Fruit fly (Drosophila melanogaster) whole organism, embryonic: ENCODE measurements around the gene AP-1mu.
A peak's percentile ranks its signal among the peaks of the same experiment; 100 is the strongest.

ENCODE experiments used
- Blimp-1 ChIP-seq: fragments of 200-800 bp; sonication (Bioruptor generic); optimal IDR thresholded peaks from 3 replicates; lab custom pipeline; 2018; ENCODE audit warnings: missing biosample characterization, missing genetic modification characterization, mild to moderate bottlenecking, moderate library complexity, missing genetic modification reagents
- CG10267 ChIP-seq: fragments of 200-800 bp; sonication (Bioruptor generic); optimal IDR thresholded peaks from 2 replicates; lab custom pipeline; 2018; ENCODE audit warnings: missing biosample characterization, mild to moderate bottlenecking, missing genetic modification characterization, moderate library complexity
- CG10274 ChIP-seq: fragments of 200-800 bp; sonication (Bioruptor generic); optimal IDR thresholded peaks from 3 replicates; lab custom pipeline; 2017; ENCODE audit warnings: missing biosample characterization, mild to moderate bottlenecking, missing genetic modification characterization
- CG10431 ChIP-seq: fragments of 200-800 bp; sonication (Bioruptor generic); optimal IDR thresholded peaks from 3 replicates; lab custom pipeline; 2018; ENCODE audit warnings: missing biosample characterization, mild to moderate bottlenecking, missing genetic modification characterization
- CG14014 ChIP-seq: fragments of 200-800 bp; sonication (Bioruptor generic); IDR thresholded peaks from 2 replicates; pipeline ENCODE4 v1.3.6; 2022; ENCODE audit warnings: missing biosample characterization, missing genetic modification characterization
- CG1832 ChIP-seq: fragments of 200-800 bp; sonication (Bioruptor generic); optimal IDR thresholded peaks from 2 replicates; lab custom pipeline; 2017; ENCODE audit warnings: missing biosample characterization, mild to moderate bottlenecking, missing genetic modification characterization, inconsistent platforms
- CG2678 ChIP-seq: fragments of 200-800 bp; sonication (Bioruptor generic); optimal IDR thresholded peaks from 3 replicates; lab custom pipeline; 2019; ENCODE audit warnings: missing biosample characterization, mild to moderate bottlenecking, missing genetic modification characterization, moderate library complexity
- CG31224 ChIP-seq: fragments of 200-800 bp; sonication (Bioruptor generic); IDR thresholded peaks from 2 replicates; pipeline ENCODE4 v1.3.6; 2022; ENCODE audit warnings: missing biosample characterization, missing genetic modification characterization
- CG31365 ChIP-seq: fragments of 200-800 bp; sonication (Bioruptor generic); optimal IDR thresholded peaks from 2 replicates; lab custom pipeline; 2018; ENCODE audit warnings: missing biosample characterization, mild to moderate bottlenecking, missing genetic modification characterization
- CG32767 ChIP-seq: fragments of 200-800 bp; sonication (Bioruptor generic); IDR thresholded peaks from 2 replicates; pipeline ENCODE4 v1.3.6; 2022; ENCODE audit warnings: missing biosample characterization, missing genetic modification characterization
- CG34224 ChIP-seq: fragments of 200-800 bp; sonication (Bioruptor generic); IDR thresholded peaks from 3 replicates; pipeline ENCODE4 v1.3.6; 2022; ENCODE audit warnings: missing biosample characterization, missing genetic modification characterization; ENCODE audit not compliant: partially characterized antibody
- CG3847 ChIP-seq: fragments of 200-800 bp; sonication (Bioruptor generic); IDR thresholded peaks from 2 replicates; pipeline ENCODE4 v1.3.6; 2022; ENCODE audit warnings: missing biosample characterization, missing genetic modification characterization
- CG43689 ChIP-seq: fragments of 200-800 bp; sonication (Bioruptor generic); IDR thresholded peaks from 2 replicates; pipeline ENCODE4 v1.3.6; 2022; ENCODE audit warnings: missing biosample characterization, missing genetic modification characterization
- CG4617 ChIP-seq: fragments of 200-800 bp; sonication (Bioruptor generic); optimal IDR thresholded peaks from 3 replicates; lab custom pipeline; 2016; ENCODE audit warnings: missing biosample characterization, missing genetic modification characterization, borderline replicate concordance
- CG6272 ChIP-seq: fragments of 200-800 bp; sonication (Bioruptor generic); IDR thresholded peaks from 2 replicates; pipeline ENCODE4 v1.3.6; 2022; ENCODE audit warnings: missing biosample characterization, missing genetic modification characterization
- CG6689 ChIP-seq: fragments of 200-800 bp; sonication (Bioruptor generic); IDR thresholded peaks from 2 replicates; pipeline ENCODE4 v1.3.6; 2022; ENCODE audit warnings: missing biosample characterization, missing genetic modification characterization
- CG7372 ChIP-seq: fragments of 200-800 bp; sonication (Bioruptor generic); IDR thresholded peaks from 2 replicates; pipeline ENCODE4 v1.3.6; 2022; ENCODE audit warnings: missing biosample characterization, missing genetic modification characterization
- CG7556 ChIP-seq: fragments of 200-800 bp; sonication (Bioruptor generic); optimal IDR thresholded peaks from 2 replicates; lab custom pipeline; 2017; ENCODE audit warnings: missing biosample characterization, mild to moderate bottlenecking, missing genetic modification characterization
- CG8281 ChIP-seq: fragments of 200-800 bp; sonication (Bioruptor generic); optimal IDR thresholded peaks from 2 replicates; lab custom pipeline; 2018; ENCODE audit warnings: missing biosample characterization, mild to moderate bottlenecking, missing genetic modification characterization, moderate library complexity
- CG8388 ChIP-seq: fragments of 200-800 bp; sonication (Bioruptor generic); optimal IDR thresholded peaks from 2 replicates; lab custom pipeline; 2019; ENCODE audit warnings: missing biosample characterization, mild to moderate bottlenecking, missing genetic modification characterization, moderate library complexity
- Dll ChIP-seq: fragments of 200-800 bp; sonication (Bioruptor generic); IDR thresholded peaks from 4 replicates; pipeline ENCODE4 v1.3.6; 2022; ENCODE audit warnings: missing biosample characterization, missing genetic modification characterization; ENCODE audit not compliant: partially characterized antibody
- Gsc ChIP-seq: fragments of 200-800 bp; sonication (Bioruptor generic); IDR thresholded peaks from 2 replicates; pipeline ENCODE4 v1.3.6; 2022; ENCODE audit warnings: missing biosample characterization, missing genetic modification characterization
- Gug ChIP-seq: fragments of 200-800 bp; sonication (Bioruptor generic); IDR thresholded peaks from 4 replicates; pipeline ENCODE4 v1.3.6; 2022; ENCODE audit warnings: missing biosample characterization, missing genetic modification characterization
- HLH54F ChIP-seq: fragments of 200-800 bp; sonication (Bioruptor generic); optimal IDR thresholded peaks from 3 replicates; lab custom pipeline; 2016; ENCODE audit warnings: missing biosample characterization, missing genetic modification characterization
- Hey ChIP-seq: fragments of 200-800 bp; sonication (Bioruptor generic); optimal IDR thresholded peaks from 3 replicates; lab custom pipeline; 2018; ENCODE audit warnings: missing biosample characterization, mild to moderate bottlenecking, missing genetic modification characterization
- HmgZ ChIP-seq: fragments of 200-800 bp; sonication (Bioruptor generic); optimal IDR thresholded peaks from 2 replicates; lab custom pipeline; 2018; ENCODE audit warnings: missing biosample characterization, mild to moderate bottlenecking, missing genetic modification characterization
- Lhr ChIP-seq: fragments of 200-800 bp; sonication (Bioruptor generic); optimal IDR thresholded peaks from 3 replicates; lab custom pipeline; 2017; ENCODE audit warnings: mild to moderate bottlenecking, missing biosample characterization, missing genetic modification reagents, missing genetic modification characterization
- MTF-1 ChIP-seq: fragments of 200-800 bp; sonication (Bioruptor generic); optimal IDR thresholded peaks from 2 replicates; lab custom pipeline; 2018; ENCODE audit warnings: missing biosample characterization, mild to moderate bottlenecking, missing genetic modification characterization, borderline replicate concordance
- Nf-YA ChIP-seq: fragments of 200-800 bp; sonication (Bioruptor generic); IDR thresholded peaks from 2 replicates; pipeline ENCODE4 v1.3.6; 2022; ENCODE audit warnings: missing biosample characterization, missing genetic modification characterization
- Xrp1 ChIP-seq: fragments of 200-800 bp; sonication (Bioruptor generic); IDR thresholded peaks from 2 replicates; pipeline ENCODE4 v1.3.6; 2022; ENCODE audit warnings: missing biosample characterization, missing genetic modification characterization
- ab ChIP-seq: fragments of 200-800 bp; sonication (Bioruptor generic); optimal IDR thresholded peaks from 2 replicates; lab custom pipeline; 2016; ENCODE audit warnings: missing biosample characterization, missing genetic modification characterization
- ara ChIP-seq: fragments of 200-800 bp; sonication (Bioruptor generic); IDR thresholded peaks from 2 replicates; pipeline ENCODE4 v1.3.6; 2022; ENCODE audit warnings: missing biosample characterization, missing genetic modification characterization
- bsh ChIP-seq, 2 experiments: fragments of 200-800 bp; sonication (Bioruptor generic); optimal IDR thresholded peaks; 2 replicates each; lab custom pipeline; 2017 to 2018; ENCODE audit warnings: mild to moderate bottlenecking in 2 of 2, missing biosample characterization in 2 of 2, missing genetic modification characterization in 2 of 2, moderate library complexity in 1 of 2
- cas ChIP-seq: fragments of 200-800 bp; sonication (Bioruptor generic); IDR thresholded peaks from 2 replicates; pipeline ENCODE4 v1.3.6; 2022; ENCODE audit warnings: missing biosample characterization, missing genetic modification characterization
- chinmo ChIP-seq: fragments of 200-800 bp; sonication (Bioruptor generic); IDR thresholded peaks from 4 replicates; pipeline ENCODE4 v1.3.6; 2022; ENCODE audit warnings: missing biosample characterization, missing genetic modification characterization; ENCODE audit not compliant: partially characterized antibody
- disco-r ChIP-seq: fragments of 200-800 bp; sonication (Bioruptor generic); optimal IDR thresholded peaks from 2 replicates; lab custom pipeline; 2016; ENCODE audit warnings: missing biosample characterization, missing genetic modification characterization
- dmrt11E ChIP-seq: fragments of 200-800 bp; sonication (Bioruptor generic); optimal IDR thresholded peaks from 3 replicates; lab custom pipeline; 2018; ENCODE audit warnings: missing biosample characterization, mild to moderate bottlenecking, missing genetic modification characterization, moderate library complexity
- fd96Cb ChIP-seq: fragments of 200-800 bp; sonication (Bioruptor generic); optimal IDR thresholded peaks from 2 replicates; lab custom pipeline; 2018; ENCODE audit warnings: missing biosample characterization, mild to moderate bottlenecking, missing genetic modification characterization, moderate library complexity
- fu2 ChIP-seq: fragments of 200-800 bp; sonication (Bioruptor generic); optimal IDR thresholded peaks from 2 replicates; lab custom pipeline; 2016; ENCODE audit warnings: missing biosample characterization, missing genetic modification characterization
- her ChIP-seq: fragments of 200-800 bp; sonication (Bioruptor generic); optimal IDR thresholded peaks from 2 replicates; lab custom pipeline; 2016; ENCODE audit warnings: missing biosample characterization, missing genetic modification characterization
- kah ChIP-seq: fragments of 200-800 bp; sonication (Bioruptor generic); optimal IDR thresholded peaks from 2 replicates; lab custom pipeline; 2018; ENCODE audit warnings: missing biosample characterization, mild to moderate bottlenecking, missing genetic modification characterization
- lola ChIP-seq, 3 experiments: fragments of >200 bp in 2 of 3; fragments of 200-800 bp in 1 of 3; sonication (Bioruptor generic) in 1 of 3; optimal IDR thresholded peaks; 2 replicates each; lab custom pipeline; 2017 to 2019; ENCODE audit warnings: missing biosample characterization in 3 of 3, missing genetic modification characterization in 3 of 3, mild to moderate bottlenecking in 1 of 3, moderate library complexity in 1 of 3
- mam ChIP-seq: fragments of 200-800 bp; sonication (Bioruptor generic); optimal IDR thresholded peaks from 3 replicates; lab custom pipeline; 2016; ENCODE audit warnings: missing biosample characterization, missing genetic modification characterization
- nerfin-2 ChIP-seq: fragments of 200-800 bp; sonication (Bioruptor generic); IDR thresholded peaks from 2 replicates; pipeline ENCODE4 v1.3.6; 2022; ENCODE audit warnings: missing biosample characterization, missing genetic modification characterization; ENCODE audit not compliant: partially characterized antibody
- schlank ChIP-seq: fragments of 200-800 bp; sonication (Bioruptor generic); optimal IDR thresholded peaks from 2 replicates; lab custom pipeline; 2018; ENCODE audit warnings: missing biosample characterization, mild to moderate bottlenecking, missing genetic modification characterization
- sens ChIP-seq: fragments of 200-800 bp; sonication (Bioruptor generic); peaks from one replicate; lab custom pipeline; 2016; ENCODE audit warnings: missing biosample characterization, missing genetic modification characterization
- so ChIP-seq: fragments of 200-800 bp; sonication (Bioruptor generic); IDR thresholded peaks from 3 replicates; pipeline ENCODE4 v1.3.6; 2022; ENCODE audit warnings: missing biosample characterization, missing genetic modification characterization
- tgo ChIP-seq: fragments of 200-800 bp; sonication (Bioruptor generic); IDR thresholded peaks from 3 replicates; pipeline ENCODE4 v1.3.6; 2022; ENCODE audit warnings: missing biosample characterization, missing genetic modification characterization
- tio ChIP-seq: fragments of 200-800 bp; sonication (Bioruptor generic); optimal IDR thresholded peaks from 2 replicates; lab custom pipeline; 2017; ENCODE audit warnings: missing biosample characterization, missing genetic modification characterization, inconsistent platforms
- z ChIP-seq: fragments of 200-800 bp; sonication (Bioruptor generic); IDR thresholded peaks from 3 replicates; pipeline ENCODE4 v1.3.6; 2022; ENCODE audit warnings: missing biosample characterization, missing genetic modification characterization
- zfh2 ChIP-seq: fragments of 200-800 bp; sonication (Bioruptor generic); optimal IDR thresholded peaks from 2 replicates; lab custom pipeline; 2016; ENCODE audit warnings: missing biosample characterization, missing genetic modification characterization

The AP-1mu gene

DNA sequence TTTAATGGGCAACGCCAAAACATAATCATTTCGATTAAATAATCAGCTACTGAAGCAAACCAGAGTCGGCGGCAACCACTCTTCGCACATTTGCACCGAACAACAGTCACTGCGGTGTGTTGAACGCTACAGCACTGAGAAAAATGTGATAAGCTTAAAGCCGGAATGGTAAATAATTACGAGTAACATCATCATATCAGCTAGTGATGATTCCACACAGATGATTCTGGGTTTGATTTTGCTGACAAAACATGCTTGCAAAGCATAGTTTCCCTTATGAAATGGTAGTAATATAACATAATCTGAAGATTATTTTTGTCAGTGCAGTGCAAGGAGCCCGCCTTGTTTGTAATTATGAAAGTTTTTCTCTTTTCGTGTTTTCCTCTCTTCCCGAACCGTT lies 38.8 kb upstream of the AP-1mu start (continued):
- peak; percentile 26 for TF ChIP-seq ab (GFP tag; lab: Kevin White, UChicago)
- no peak for TF ChIP-seq CG7372 (GFP tag; lab: Robert Waterston, UW)
- peak; percentile 36; the same call in 1 of the 2 replicates for TF ChIP-seq Xrp1 (GFP tag; lab: Robert Waterston, UW)
- TF ChIP-seq CG32767 (GFP tag; lab: Robert Waterston, UW) = no peak
- TF ChIP-seq kah = no peak
- peak; percentile 25 for TF ChIP-seq her (GFP tag; lab: Kevin White, UChicago)
- no peak for TF ChIP-seq schlank (tag; lab: Kevin White, UChicago)
- TF ChIP-seq CG10267 (tag; lab: Kevin White, UChicago) = peak; percentile 45
- TF ChIP-seq CG14014 = no peak
- no peak for TF ChIP-seq CG8281 (tag; lab: Kevin White, UChicago)
- TF ChIP-seq tgo (GFP tag; lab: Robert Waterston, UW) = no peak
- peak; percentile 74 for TF ChIP-seq Blimp-1 (GFP tag; lab: Kevin White, UChicago)
- no peak for TF ChIP-seq disco-r
- no peak for TF ChIP-seq mam
- no peak for TF ChIP-seq Gsc (GFP tag; lab: Robert Waterston, UW)
- TF ChIP-seq CG6689 (GFP tag; lab: Robert Waterston, UW) = peak; percentile 24; the same call in 1 of the 2 replicates
- peak in 1 of 3 experiments; percentile 73 for TF ChIP-seq lola (GFP tag; optimal IDR thresholded peaks at IDR 0.05; lab: Kevin White, UChicago)
- no peak for TF ChIP-seq CG31365 (tag; lab: Kevin White, UChicago)
- no peak for TF ChIP-seq CG31224 (GFP tag; lab: Robert Waterston, UW)
- TF ChIP-seq Gug = 0 out of 4 replicates have a peak, but pooled peaks have one; percentile 31
- TF ChIP-seq Hey (tag; lab: Kevin White, UChicago) = no peak
- peak; percentile 67 to 83 for TF ChIP-seq bsh (GFP tag; optimal IDR thresholded peaks at IDR 0.05; lab: Kevin White, UChicago)
- TF ChIP-seq CG4617 (GFP tag; lab: Kevin White, UChicago) = no peak
- TF ChIP-seq CG3847 = no peak
- peak; percentile 66 for TF ChIP-seq CG8388 (GFP tag; lab: Kevin White, UChicago)
- no peak for TF ChIP-seq CG10274 (GFP tag; lab: Kevin White, UChicago)
- peak; percentile 30 for TF ChIP-seq Lhr (GFP tag; lab: Kevin White, UChicago)
- no peak for TF ChIP-seq zfh2 (GFP tag; lab: Kevin White, UChicago)
- TF ChIP-seq dmrt11E = peak; percentile 78
- no peak for TF ChIP-seq HLH54F (GFP tag; lab: Kevin White, UChicago)
- TF ChIP-seq CG7556 (GFP tag; lab: Kevin White, UChicago) = peak; percentile 28
- no peak for TF ChIP-seq nerfin-2 (GFP tag; lab: Robert Waterston, UW)
- TF ChIP-seq CG10431 (GFP tag; lab: Kevin White, UChicago) = no peak
- no peak for TF ChIP-seq CG1832
- 0 out of 3 replicates have a peak, but pooled peaks have one; percentile 15 for TF ChIP-seq so (GFP tag; lab: Robert Waterston, UW)
- TF ChIP-seq CG6272 (GFP tag; lab: Robert Waterston, UW) = no peak
- peak; percentile 29 for TF ChIP-seq tio (GFP tag; lab: Kevin White, UChicago)
- TF ChIP-seq chinmo = no peak
- peak; percentile 54 for TF ChIP-seq CG2678 (tag; lab: Kevin White, UChicago)
- TF ChIP-seq fd96Cb (tag; lab: Kevin White, UChicago) = peak; percentile 75
- no peak for TF ChIP-seq MTF-1 (GFP tag; lab: Kevin White, UChicago)
- no peak for TF ChIP-seq cas (GFP tag; lab: Robert Waterston, UW)
- no peak for TF ChIP-seq z (GFP tag; lab: Robert Waterston, UW)
- TF ChIP-seq ara (GFP tag; lab: Robert Waterston, UW) = peak; percentile 59; the same call in 1 of the 2 replicates
- no peak for TF ChIP-seq CG34224 (GFP tag; lab: Robert Waterston, UW)
- no peak for TF ChIP-seq fu2 (GFP tag; lab: Kevin White, UChicago)
- TF ChIP-seq HmgZ (tag; lab: Kevin White, UChicago) = no peak
- no peak for TF ChIP-seq Nf-YA (GFP tag; lab: Robert Waterston, UW)
- no peak for TF ChIP-seq Dll (GFP tag; lab: Robert Waterston, UW)
- TF ChIP-seq sens (GFP tag; lab: Kevin White, UChicago) = peak; percentile 92
- TF ChIP-seq CG43689 (GFP tag; lab: Robert Waterston, UW) = no peak
